Worm (Caenorhabditis elegans) whole organism, L3 larva: Measurements from ENCODE around the gene col-145.

ENCODE experiments used
- ZK546.5 ChIP-seq: sonication (generic microtip); optimal IDR thresholded peaks from 2 replicates; lab custom pipeline; 2017; ENCODE audit warnings: missing biosample characterization, missing genetic modification characterization
- jun-1 ChIP-seq: fragments of 150-350 bp; optimal IDR thresholded peaks from 2 replicates; lab custom pipeline; 2014; ENCODE audit warnings: missing biosample characterization, missing genetic modification reagents, missing genetic modification characterization
- lin-15B ChIP-seq: fragments of 150-350 bp; optimal IDR thresholded peaks from 2 replicates; lab custom pipeline; 2014; ENCODE audit warnings: missing biosample characterization, missing genetic modification characterization
- skn-1 ChIP-seq: fragments of 150-350 bp; optimal IDR thresholded peaks from 2 replicates; lab custom pipeline; 2014; ENCODE audit warnings: missing biosample characterization, missing genetic modification characterization

DNA sequence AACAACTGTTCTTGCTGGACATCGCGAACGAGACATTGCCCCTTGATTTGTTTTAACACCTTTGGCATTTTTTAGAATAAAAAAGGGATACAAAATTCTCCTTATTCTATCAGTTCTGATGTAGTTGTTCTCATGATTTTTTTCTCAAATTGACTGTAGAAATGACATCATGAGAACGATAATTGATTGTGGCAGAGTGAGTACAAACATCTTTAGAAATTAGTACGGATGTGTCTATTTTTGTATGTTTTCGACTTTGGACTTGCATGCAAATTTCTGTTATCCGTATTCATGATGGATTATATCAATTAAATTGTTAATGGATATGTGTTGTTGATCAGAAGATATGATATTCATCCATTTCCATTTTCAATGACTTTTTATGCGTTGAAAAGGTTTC lies 14.7 kb downstream of the col-145 start:
- TF ChIP-seq jun-1 (no peak), lin-15B (no peak), skn-1 (tag; lab: Kevin White, UChicago) (no peak), ZK546.5 (tag; lab: Kevin White, UChicago) (no peak)
